Fruit fly (Drosophila melanogaster) whole organism, embryonic: ENCODE results near the gene CG3149.

ENCODE experiments used
- Ada2b ChIP-seq: fragments of 200-800 bp; sonication (Bioruptor generic); IDR thresholded peaks from 2 replicates; pipeline ENCODE4 v1.3.6; 2022; ENCODE audit warnings: missing biosample characterization, missing genetic modification characterization
- Atf3 ChIP-seq: fragments of 200-800 bp; sonication (Bioruptor generic); optimal IDR thresholded peaks from 3 replicates; lab custom pipeline; 2016; ENCODE audit warnings: missing biosample characterization, missing genetic modification characterization
- Bdp1 ChIP-seq: fragments of 200-800 bp; sonication (Bioruptor generic); optimal IDR thresholded peaks from 3 replicates; lab custom pipeline; 2016; ENCODE audit warnings: missing biosample characterization, missing genetic modification characterization
- CG12155 ChIP-seq: fragments of 200-800 bp; sonication (Bioruptor generic); optimal IDR thresholded peaks from 3 replicates; lab custom pipeline; 2016; ENCODE audit warnings: missing biosample characterization, missing genetic modification characterization
- CG12391 ChIP-seq: fragments of 200-800 bp; sonication (Bioruptor generic); optimal IDR thresholded peaks from 3 replicates; lab custom pipeline; 2018; ENCODE audit warnings: missing biosample characterization, mild to moderate bottlenecking, missing genetic modification characterization, moderate library complexity
- CG13894 ChIP-seq: fragments of 200-800 bp; sonication (Bioruptor generic); optimal IDR thresholded peaks from 3 replicates; lab custom pipeline; 2018; ENCODE audit warnings: missing biosample characterization, mild to moderate bottlenecking, missing genetic modification characterization, moderate library complexity
- CG14710 ChIP-seq: fragments of 200-800 bp; sonication (Bioruptor generic); optimal IDR thresholded peaks from 3 replicates; lab custom pipeline; 2019; ENCODE audit warnings: missing biosample characterization, mild to moderate bottlenecking, missing genetic modification characterization, moderate library complexity
- CG14965 ChIP-seq: fragments of 200-800 bp; sonication (Bioruptor generic); optimal IDR thresholded peaks from 2 replicates; lab custom pipeline; 2016; ENCODE audit warnings: missing biosample characterization, missing genetic modification characterization, borderline replicate concordance
- CG17568 ChIP-seq: fragments of 200-800 bp; sonication (Bioruptor generic); optimal IDR thresholded peaks from 2 replicates; lab custom pipeline; 2018; ENCODE audit warnings: missing biosample characterization, mild to moderate bottlenecking, missing genetic modification characterization, moderate library complexity
- CG18011 ChIP-seq: fragments of 200-800 bp; sonication (Bioruptor generic); optimal IDR thresholded peaks from 2 replicates; lab custom pipeline; 2017; ENCODE audit warnings: missing biosample characterization, missing genetic modification characterization, mild to moderate bottlenecking, moderate library complexity, missing genotype
- CG30431 ChIP-seq: fragments of 200-800 bp; sonication (Bioruptor generic); optimal IDR thresholded peaks from 2 replicates; lab custom pipeline; 2017; ENCODE audit warnings: missing biosample characterization, missing genetic modification characterization
- CG31224 ChIP-seq: fragments of 200-800 bp; sonication (Bioruptor generic); IDR thresholded peaks from 2 replicates; pipeline ENCODE4 v1.3.6; 2022; ENCODE audit warnings: missing biosample characterization, missing genetic modification characterization
- CG31388 ChIP-seq: fragments of 200-800 bp; sonication (Bioruptor generic); optimal IDR thresholded peaks from 2 replicates; lab custom pipeline; 2016; ENCODE audit warnings: missing biosample characterization, missing genetic modification characterization
- CG34224 ChIP-seq: fragments of 200-800 bp; sonication (Bioruptor generic); IDR thresholded peaks from 3 replicates; pipeline ENCODE4 v1.3.6; 2022; ENCODE audit warnings: missing biosample characterization, missing genetic modification characterization; ENCODE audit not compliant: partially characterized antibody
- CG3847 ChIP-seq: fragments of 200-800 bp; sonication (Bioruptor generic); IDR thresholded peaks from 2 replicates; pipeline ENCODE4 v1.3.6; 2022; ENCODE audit warnings: missing biosample characterization, missing genetic modification characterization
- CG42726 ChIP-seq: fragments of 200-800 bp; sonication (Bioruptor generic); IDR thresholded peaks from 2 replicates; pipeline ENCODE4 v1.3.6; 2022; ENCODE audit warnings: missing biosample characterization, missing genetic modification characterization; ENCODE audit not compliant: partially characterized antibody
- CG4282 ChIP-seq: fragments of 200-800 bp; sonication (Bioruptor generic); optimal IDR thresholded peaks from 2 replicates; lab custom pipeline; 2016; ENCODE audit warnings: missing biosample characterization, missing genetic modification characterization
- CG5245 ChIP-seq: fragments of 200-800 bp; sonication (Bioruptor generic); optimal IDR thresholded peaks from 3 replicates; lab custom pipeline; 2016; ENCODE audit warnings: missing biosample characterization, missing genetic modification characterization
- CG6854 ChIP-seq: fragments of 200-800 bp; sonication (Bioruptor generic); optimal IDR thresholded peaks from 3 replicates; lab custom pipeline; 2017; ENCODE audit warnings: missing biosample characterization, mild to moderate bottlenecking, missing genetic modification characterization
- CG7745 ChIP-seq: fragments of 200-800 bp; sonication (Bioruptor generic); optimal IDR thresholded peaks from 2 replicates; lab custom pipeline; 2018; ENCODE audit warnings: missing biosample characterization, mild to moderate bottlenecking, missing genetic modification characterization, moderate library complexity
- CG7839 ChIP-seq: fragments of 200-800 bp; sonication (Bioruptor generic); optimal IDR thresholded peaks from 3 replicates; lab custom pipeline; 2018; ENCODE audit warnings: missing biosample characterization, mild to moderate bottlenecking, missing genetic modification characterization, moderate library complexity
- CG8924 ChIP-seq: fragments of 200-800 bp; optimal IDR thresholded peaks from 3 replicates; lab custom pipeline; 2019; ENCODE audit warnings: missing biosample characterization, mild to moderate bottlenecking, missing genetic modification characterization, moderate library complexity
- CG9727 ChIP-seq: fragments of 200-800 bp; sonication (Bioruptor generic); optimal IDR thresholded peaks from 3 replicates; lab custom pipeline; 2017; ENCODE audit warnings: missing biosample characterization, mild to moderate bottlenecking, missing genetic modification characterization
- CkIIα-i1 ChIP-seq: fragments of 200-800 bp; sonication (Bioruptor generic); IDR thresholded peaks from 2 replicates; pipeline ENCODE4 v1.3.6; 2022; ENCODE audit warnings: missing biosample characterization, missing genetic modification characterization
- E2f2 ChIP-seq: fragments of 200-800 bp; sonication (Bioruptor generic); IDR thresholded peaks from 2 replicates; pipeline ENCODE4 v1.3.6; 2022; ENCODE audit warnings: missing biosample characterization, missing genetic modification characterization
- Ets97D ChIP-seq: fragments of 200-800 bp; sonication (Bioruptor generic); optimal IDR thresholded peaks from 3 replicates; lab custom pipeline; 2016; ENCODE audit warnings: missing biosample characterization, missing genetic modification characterization
- HmgD ChIP-seq: fragments of 200-800 bp; sonication (Bioruptor generic); optimal IDR thresholded peaks from 3 replicates; lab custom pipeline; 2016; ENCODE audit warnings: missing biosample characterization, missing genetic modification characterization
- Mrtf ChIP-seq: fragments of 200-800 bp; sonication (Bioruptor generic); IDR thresholded peaks from 3 replicates; pipeline ENCODE4 v1.3.6; 2022; ENCODE audit warnings: missing biosample characterization, missing genetic modification characterization
- NFAT ChIP-seq: fragments of 200-800 bp; sonication (Bioruptor generic); IDR thresholded peaks from 2 replicates; pipeline ENCODE4 v1.3.6; 2022; ENCODE audit warnings: missing biosample characterization, missing genetic modification characterization
- Optix ChIP-seq: fragments of 200-800 bp; sonication (Bioruptor generic); IDR thresholded peaks from 3 replicates; pipeline ENCODE4 v1.3.6; 2022; ENCODE audit warnings: missing biosample characterization, missing genetic modification characterization
- Poxn ChIP-seq: fragments of 200-800 bp; sonication (Bioruptor generic); IDR thresholded peaks from 2 replicates; pipeline ENCODE4 v1.3.6; 2022; ENCODE audit warnings: missing biosample characterization, missing genetic modification characterization
- Sox100B ChIP-seq: fragments of 200-800 bp; sonication (Bioruptor generic); optimal IDR thresholded peaks from 3 replicates; lab custom pipeline; 2018; ENCODE audit warnings: missing biosample characterization, mild to moderate bottlenecking, missing genetic modification characterization
- Ssrp ChIP-seq: fragments of 200-800 bp; sonication (Bioruptor generic); optimal IDR thresholded peaks from 2 replicates; lab custom pipeline; 2018; ENCODE audit warnings: missing biosample characterization, mild to moderate bottlenecking, missing genetic modification characterization, moderate library complexity
- TFAM ChIP-seq: fragments of 200-800 bp; sonication (Bioruptor generic); optimal IDR thresholded peaks from 2 replicates; lab custom pipeline; 2017; ENCODE audit warnings: missing biosample characterization, missing genetic modification characterization, inconsistent platforms
- Tbp ChIP-seq: fragments of >200 bp; optimal IDR thresholded peaks from 2 replicates; lab custom pipeline; 2018; ENCODE audit warnings: missing biosample characterization, missing genetic modification characterization
- Xbp1 ChIP-seq: fragments of 200-800 bp; sonication (Bioruptor generic); optimal IDR thresholded peaks from 3 replicates; lab custom pipeline; 2016; ENCODE audit warnings: missing biosample characterization, mild to moderate bottlenecking, missing genetic modification characterization
- ab ChIP-seq: fragments of 200-800 bp; sonication (Bioruptor generic); optimal IDR thresholded peaks from 2 replicates; lab custom pipeline; 2016; ENCODE audit warnings: missing biosample characterization, missing genetic modification characterization
- cg ChIP-seq: fragments of 200-800 bp; sonication (Bioruptor generic); optimal IDR thresholded peaks from 3 replicates; lab custom pipeline; 2019; ENCODE audit warnings: missing biosample characterization, mild to moderate bottlenecking, missing genetic modification characterization, moderate library complexity
- corto ChIP-seq: fragments of 200-800 bp; sonication (Bioruptor generic); optimal IDR thresholded peaks from 2 replicates; lab custom pipeline; 2016; ENCODE audit warnings: missing biosample characterization, mild to moderate bottlenecking, missing genetic modification characterization, moderate library complexity
- ken ChIP-seq: fragments of 200-800 bp; sonication (Bioruptor generic); IDR thresholded peaks from 3 replicates; pipeline ENCODE4 v1.3.6; 2022; ENCODE audit warnings: missing biosample characterization, missing genetic modification characterization
- mam ChIP-seq: fragments of 200-800 bp; sonication (Bioruptor generic); optimal IDR thresholded peaks from 3 replicates; lab custom pipeline; 2016; ENCODE audit warnings: missing biosample characterization, missing genetic modification characterization
- mirr ChIP-seq: fragments of 200-800 bp; sonication (Bioruptor generic); optimal IDR thresholded peaks from 3 replicates; lab custom pipeline; 2018; ENCODE audit warnings: missing biosample characterization, mild to moderate bottlenecking, missing genetic modification characterization
- pzg ChIP-seq: fragments of 200-800 bp; sonication (Bioruptor generic); optimal IDR thresholded peaks from 3 replicates; lab custom pipeline; 2018; ENCODE audit warnings: missing biosample characterization, mild to moderate bottlenecking, missing genetic modification characterization, moderate library complexity
- repo ChIP-seq: fragments of 200-800 bp; sonication (Bioruptor generic); optimal IDR thresholded peaks from 2 replicates; lab custom pipeline; 2016; ENCODE audit warnings: missing biosample characterization, missing genetic modification characterization
- sisA ChIP-seq: fragments of 200-800 bp; sonication (Bioruptor generic); IDR thresholded peaks from 2 replicates; pipeline ENCODE4 v1.3.6; 2022; ENCODE audit warnings: missing biosample characterization, missing genetic modification characterization
- sr ChIP-seq: fragments of 200-800 bp; sonication (Bioruptor generic); IDR thresholded peaks from 3 replicates; pipeline ENCODE4 v1.3.6; 2022; ENCODE audit warnings: missing biosample characterization, missing genetic modification characterization
- tll ChIP-seq, 2 experiments: fragments of 200-800 bp in 1 of 2; fragments of >200 bp in 1 of 2; sonication (Bioruptor generic) in 1 of 2; optimal IDR thresholded peaks; 2 replicates each; lab custom pipeline; 2017 to 2019; ENCODE audit warnings: missing biosample characterization in 2 of 2, missing genetic modification characterization in 2 of 2, mild to moderate bottlenecking in 1 of 2, moderate library complexity in 1 of 2
- ttk ChIP-seq: fragments of 200-800 bp; sonication (Bioruptor generic); IDR thresholded peaks from 2 replicates; pipeline ENCODE4 v2.1.2; 2022; ENCODE audit warnings: missing biosample characterization, missing genetic modification characterization
- usp ChIP-seq: fragments of >200 bp; optimal IDR thresholded peaks from 2 replicates; lab custom pipeline; 2017; ENCODE audit warnings: missing biosample characterization, missing genetic modification characterization
- yki ChIP-seq: fragments of >200 bp; optimal IDR thresholded peaks from 3 replicates; lab custom pipeline; 2018

CG3149 gene

DNA sequence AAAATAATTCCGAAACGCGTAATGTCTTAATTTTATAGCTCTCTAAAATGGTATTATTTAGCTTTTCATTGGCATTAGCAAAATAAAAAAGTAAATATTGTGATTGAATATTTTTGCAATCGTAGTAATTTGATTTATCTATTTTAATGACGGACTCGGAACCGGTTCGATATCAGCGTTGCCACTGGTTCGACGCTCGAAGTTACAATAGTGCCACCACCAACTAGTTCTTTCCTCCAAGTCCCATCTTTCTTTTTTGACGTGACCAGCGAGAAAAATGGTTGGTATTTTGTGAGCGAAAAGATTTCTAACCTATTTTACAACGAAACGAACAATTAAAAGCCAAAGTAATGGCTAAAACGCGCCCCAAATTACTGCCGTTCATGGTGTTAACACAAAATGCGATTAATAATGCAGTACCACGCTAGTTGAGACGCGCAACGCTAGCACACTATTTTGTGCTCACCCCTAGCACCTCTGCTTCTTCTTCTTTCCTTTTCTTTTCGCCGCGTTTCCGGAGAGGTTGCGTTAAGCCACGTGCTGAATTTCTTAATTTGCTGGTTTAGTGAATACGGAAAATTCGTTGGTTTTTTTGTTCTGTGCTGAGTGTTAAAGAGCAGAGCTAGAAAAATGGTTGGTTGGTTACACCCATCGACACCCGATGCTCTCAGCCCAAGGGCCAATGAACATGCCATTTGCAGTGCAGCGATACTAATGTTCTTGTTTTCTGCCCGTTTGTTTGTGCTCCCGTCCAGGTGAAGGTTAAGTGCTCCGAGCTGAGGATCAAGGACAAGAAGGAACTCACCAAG, 22.6 kb downstream of the CG3149 start, which contains the start of gene RpL35 (continued):
- no peak for TF ChIP-seq CG42726 (GFP tag; lab: Robert Waterston, UW)
- peak; percentile 38 for TF ChIP-seq CG12391 (tag; lab: Kevin White, UChicago)
- no peak for TF ChIP-seq CG30431 (GFP tag; lab: Kevin White, UChicago)
- TF ChIP-seq mirr (GFP tag; lab: Kevin White, UChicago), result peak; percentile 62
- TF ChIP-seq ttk (GFP tag; lab: Robert Waterston, UW), result 0 out of 2 replicates have a peak, but pooled peaks have one; percentile 35
- no peak for TF ChIP-seq sr
- TF ChIP-seq Bdp1 (GFP tag; lab: Kevin White, UChicago), result no peak
- TF ChIP-seq Ssrp, result no peak
- no peak for TF ChIP-seq corto (GFP tag; lab: Kevin White, UChicago)
- TF ChIP-seq Mrtf (GFP tag; lab: Robert Waterston, UW), result no peak
- TF ChIP-seq usp (GFP tag; lab: Kevin White, UChicago), result no peak
- TF ChIP-seq TFAM, result no peak
- TF ChIP-seq CG34224, result no peak
- TF ChIP-seq cg (GFP tag; lab: Kevin White, UChicago), result no peak
- no peak for TF ChIP-seq Tbp (GFP tag; lab: Kevin White, UChicago)
- TF ChIP-seq CG5245 (GFP tag; lab: Kevin White, UChicago), result no peak
- TF ChIP-seq CG14965 (GFP tag; lab: Kevin White, UChicago), result no peak
- TF ChIP-seq sisA, result no peak
- no peak; the same call in 2 of the 3 replicates for TF ChIP-seq ken (GFP tag; lab: Robert Waterston, UW)
- TF ChIP-seq CG7839, result peak; percentile 49
- no peak for TF ChIP-seq Ada2b (GFP tag; lab: Robert Waterston, UW)
- TF ChIP-seq ab (GFP tag; lab: Kevin White, UChicago), result no peak
- peak; percentile 52 for TF ChIP-seq CG6854
- TF ChIP-seq CG31388, result no peak
- TF ChIP-seq CG4282 (GFP tag; lab: Kevin White, UChicago), result peak; percentile 29
- no peak for TF ChIP-seq tll (GFP tag; optimal IDR thresholded peaks at IDR 0.05; lab: Kevin White, UChicago)
- TF ChIP-seq CG8924 (tag; lab: Kevin White, UChicago), result peak; percentile 5
- TF ChIP-seq Xbp1 (GFP tag; lab: Kevin White, UChicago), result peak; percentile 12
- TF ChIP-seq mam (GFP tag; lab: Kevin White, UChicago), result peak; percentile 32
- no peak for TF ChIP-seq Sox100B (GFP tag; lab: Kevin White, UChicago)
- peak; percentile 53 for TF ChIP-seq pzg (GFP tag; lab: Kevin White, UChicago)
- TF ChIP-seq HmgD (GFP tag; lab: Kevin White, UChicago), result no peak
- no peak for TF ChIP-seq repo
- TF ChIP-seq CG14710 (tag; lab: Kevin White, UChicago), result peak; percentile 37
- no peak for TF ChIP-seq CG17568
- no peak for TF ChIP-seq CG12155 (GFP tag; lab: Kevin White, UChicago)
- TF ChIP-seq CG18011, result peak; percentile 21
- peak; percentile 50 for TF ChIP-seq CG9727 (GFP tag; lab: Kevin White, UChicago)
- peak; percentile 41 for TF ChIP-seq E2f2 (GFP tag; lab: Robert Waterston, UW)
- TF ChIP-seq CG3847 (GFP tag; lab: Robert Waterston, UW), result no peak
- TF ChIP-seq CG31224, result no peak
- TF ChIP-seq Ets97D (GFP tag; lab: Kevin White, UChicago), result peak; percentile 95
- no peak for TF ChIP-seq yki (lab: Kevin White, UChicago)
- TF ChIP-seq NFAT (GFP tag; lab: Robert Waterston, UW), result no peak
- no peak for TF ChIP-seq Atf3 (GFP tag; lab: Kevin White, UChicago)
- no peak for TF ChIP-seq Poxn
- TF ChIP-seq CG7745, result no peak
- TF ChIP-seq CG13894 (tag; lab: Kevin White, UChicago), result peak; percentile 40
- no peak for TF ChIP-seq Optix (GFP tag; lab: Robert Waterston, UW)
- no peak for TF ChIP-seq CkIIα-i1 (GFP tag; lab: Robert Waterston, UW)
